Worm (Caenorhabditis elegans) whole organism, mixed stage, embryonic: ENCODE data around the gene col-42.
A peak's percentile ranks its signal among the peaks of the same experiment; 100 is the strongest.

Experiments used
- M03D4.4 ChIP-seq: sonication (generic microtip); optimal IDR thresholded peaks from 2 replicates; lab custom pipeline; 2017; ENCODE audit warnings: mild to moderate bottlenecking, missing genetic modification characterization, missing compliant biosample characterization
- drap-1 ChIP-seq: fragments of 200-800 bp; sonication (Bioruptor generic); optimal IDR thresholded peaks from 3 replicates; lab custom pipeline; 2018; ENCODE audit warnings: mild to moderate bottlenecking, missing genetic modification characterization, missing compliant biosample characterization
- ham-2 ChIP-seq: fragments of 200-800 bp; sonication (Bioruptor generic); optimal IDR thresholded peaks from 2 replicates; lab custom pipeline; 2018; ENCODE audit warnings: mild to moderate bottlenecking, missing genetic modification characterization, missing compliant biosample characterization
- lin-13 ChIP-seq: fragments of 150-350 bp; optimal IDR thresholded peaks from 2 replicates; lab custom pipeline; 2014; ENCODE audit warnings: missing biosample characterization, missing genetic modification characterization
- mep-1 ChIP-seq: fragments of 150-350 bp; optimal IDR thresholded peaks from 2 replicates; lab custom pipeline; 2017; ENCODE audit warnings: missing biosample characterization, missing genetic modification reagents, missing genetic modification characterization, inconsistent platforms
- nhr-237 ChIP-seq: fragments of 150-350 bp; optimal IDR thresholded peaks from 2 replicates; lab custom pipeline; 2014; ENCODE audit warnings: missing biosample characterization, missing genetic modification characterization
- nhr-28 ChIP-seq: fragments of 150-350 bp; optimal IDR thresholded peaks from 2 replicates; lab custom pipeline; 2014; ENCODE audit warnings: missing biosample characterization, missing genetic modification characterization
- pha-4 ChIP-seq: fragments of 150-350 bp; optimal IDR thresholded peaks from 2 replicates; lab custom pipeline; 2018; ENCODE audit warnings: missing biosample characterization, missing genetic modification reagents, missing genetic modification characterization
- snpc-4 ChIP-seq: fragments of 150-350 bp; optimal IDR thresholded peaks from 2 replicates; lab custom pipeline; 2014; ENCODE audit warnings: missing biosample characterization, missing genetic modification characterization
- unc-62 ChIP-seq: fragments of 150-350 bp; optimal IDR thresholded peaks from 2 replicates; lab custom pipeline; 2014; ENCODE audit warnings: missing biosample characterization, missing genetic modification reagents, missing genetic modification characterization
- ztf-11 ChIP-seq: fragments of 150-350 bp; optimal IDR thresholded peaks from 2 replicates; lab custom pipeline; 2014; ENCODE audit warnings: missing biosample characterization, missing genetic modification characterization

- TF ChIP-seq ztf-11 (tag; lab: Kevin White, UChicago) (no peak), unc-62 (GFP tag; lab: Kevin White, UChicago) (no peak), pha-4 (tag; lab: Kevin White, UChicago) (no peak), ham-2 (GFP tag; lab: Kevin White, UChicago) (no peak), mep-1 (tag; lab: Kevin White, UChicago) (no peak), lin-13 (tag; lab: Kevin White, UChicago) (no peak), snpc-4 (tag; lab: Kevin White, UChicago) (no peak), nhr-237 (tag; lab: Kevin White, UChicago) (no peak), drap-1 (GFP tag; lab: Kevin White, UChicago) (peak; percentile 52), M03D4.4 (no peak), nhr-28 (tag; lab: Kevin White, UChicago) (no peak)
Observed at ce11 chrV:18674367-18674766, 36.1 kb downstream of the col-42 start.
